Fruit fly (Drosophila melanogaster): ENCODE measurements around the gene pho.

The pho gene

dm6 chr4:1199178-1199577 lies 17.8 kb upstream of the pho start (continued):
- TF ChIP-seq nerfin-1 (tag; optimal IDR thresholded peaks at IDR 0.05): peak; percentile 36
- peak; percentile 55 for TF ChIP-seq pfk (GFP tag; optimal IDR thresholded peaks at IDR 0.05)
- no peak for TF ChIP-seq da (GFP tag; optimal IDR thresholded peaks at IDR 0.05)
- TF ChIP-seq CG1233 (GFP tag; optimal IDR thresholded peaks at IDR 0.05): peak; percentile 0
- no peak for TF ChIP-seq CG15073 (GFP tag; optimal IDR thresholded peaks at IDR 0.05)
- no peak for TF ChIP-seq CG8281 (tag; optimal IDR thresholded peaks at IDR 0.05)
- TF ChIP-seq HHEX (GFP tag; optimal IDR thresholded peaks at IDR 0.05): no peak
- TF ChIP-seq CG11696 (GFP tag; IDR thresholded peaks at IDR 0.05): no peak
- no peak for TF ChIP-seq jigr1 (GFP tag; IDR thresholded peaks at IDR 0.05)
- no peak for TF ChIP-seq al (GFP tag; IDR thresholded peaks at IDR 0.05)
- TF ChIP-seq CG1792 (GFP tag; optimal IDR thresholded peaks at IDR 0.05): no peak
- TF ChIP-seq Hmx (GFP tag; optimal IDR thresholded peaks at IDR 0.05): no peak
- TF ChIP-seq CG17568 (GFP tag; optimal IDR thresholded peaks at IDR 0.05): peak; percentile 64
- TF ChIP-seq Oaz (GFP tag; IDR thresholded peaks at IDR 0.05): no peak
- TF ChIP-seq ac (GFP tag; optimal IDR thresholded peaks at IDR 0.05): no peak
- TF ChIP-seq Oli (tag; optimal IDR thresholded peaks at IDR 0.05): no peak
- TF ChIP-seq br (optimal IDR thresholded peaks at IDR 0.05): no peak

dm6 chr4:1198599-1198998 lies 17.2 kb upstream of the pho start, which contains the start of gene Mitf:
Mitf (plus strand) TSS chr4:1198852.
- TF ChIP-seq ssp (GFP tag; IDR thresholded peaks at IDR 0.05) (peak; percentile 55), Dad (GFP tag; optimal IDR thresholded peaks at IDR 0.05) (no peak), CG3995 (GFP tag; optimal IDR thresholded peaks at IDR 0.05) (peak; percentile 60), CG7928 (GFP tag; optimal IDR thresholded peaks at IDR 0.05) (no peak), pb (GFP tag; optimal IDR thresholded peaks at IDR 0.05) (no peak), CG10267 (tag; optimal IDR thresholded peaks at IDR 0.05) (no peak), Sry-δ (GFP tag; optimal IDR thresholded peaks at IDR 0.05) (peak; percentile 4), CG17361 (GFP tag; IDR thresholded peaks at IDR 0.05) (no peak), CG1832 (GFP tag; optimal IDR thresholded peaks at IDR 0.05) (no peak), Scr (GFP tag; IDR thresholded peaks at IDR 0.05; ENCODE audit: partially characterized antibody) (peak; percentile 19; the same call in 1 of the 2 replicates), row (GFP tag; IDR thresholded peaks at IDR 0.05) (peak; percentile 55), CG18476 (GFP tag; optimal IDR thresholded peaks at IDR 0.05) (no peak), pzg (GFP tag; optimal IDR thresholded peaks at IDR 0.05) (peak; percentile 13), CG17802 (tag; optimal IDR thresholded peaks at IDR 0.05) (peak; percentile 68), CG15514 (GFP tag; optimal IDR thresholded peaks at IDR 0.05) (peak; percentile 91), CG1024 (GFP tag; IDR thresholded peaks at IDR 0.05) (peak; percentile 82), Jarid2 (GFP tag; optimal IDR thresholded peaks at IDR 0.05) (no peak), Pdp1 (GFP tag; optimal IDR thresholded peaks at IDR 0.05) (peak in 1 of 2 experiments; percentile 32), Myb (GFP tag; optimal IDR thresholded peaks at IDR 0.05) (no peak), CG10543 (GFP tag; optimal IDR thresholded peaks at IDR 0.05) (no peak), CG4730 (GFP tag; IDR thresholded peaks at IDR 0.05) (no peak), BEAF-32 (GFP tag; optimal IDR thresholded peaks at IDR 0.05) (peak; percentile 49), CG30020 (tag; optimal IDR thresholded peaks at IDR 0.05) (peak; percentile 71), CG33213 (GFP tag; optimal IDR thresholded peaks at IDR 0.05) (no peak), CG4707 (GFP tag; optimal IDR thresholded peaks at IDR 0.05) (no peak)

Data from whole organism, embryonic.